Worm (Caenorhabditis elegans) whole organism, young adult: ENCODE measurements around the gene fbn-1.

Experiments
- B0019.2 ChIP-seq: fragments of 200-800 bp; sonication (Bioruptor generic); conservative IDR thresholded peaks from 2 replicates; pipeline ENCODE4 v1.3.6; 2022; ENCODE audit warnings: missing genetic modification reagents, missing genetic modification characterization, missing compliant biosample characterization
- B0035.1 ChIP-seq: sonication (generic microtip); optimal IDR thresholded peaks from 2 replicates; lab custom pipeline; 2016; ENCODE audit warnings: missing genetic modification characterization, mild to moderate bottlenecking, missing compliant biosample characterization, missing genotype, missing genetic modification reagents
- C17E4.6 ChIP-seq: fragments of 200-800 bp; sonication (Bioruptor generic); IDR thresholded peaks from 2 replicates; pipeline ENCODE4 v1.3.6; 2022; ENCODE audit warnings: missing genetic modification reagents, missing genetic modification characterization, missing compliant biosample characterization
- F22D6.2 ChIP-seq: sonication (generic microtip); optimal IDR thresholded peaks from 2 replicates; lab custom pipeline; 2016; ENCODE audit warnings: mild to moderate bottlenecking, missing genetic modification characterization, missing compliant biosample characterization
- F39B2.1 ChIP-seq: fragments of 200-800 bp; sonication (Bioruptor generic); IDR thresholded peaks from 2 replicates; pipeline ENCODE4 v1.3.6; 2022; ENCODE audit warnings: missing genetic modification reagents, missing genetic modification characterization, missing compliant biosample characterization
- Y53F4B.3 ChIP-seq: fragments of 200-800 bp; sonication (Bioruptor generic); IDR thresholded peaks from 2 replicates; pipeline ENCODE4 v1.3.6; 2022; ENCODE audit warnings: missing genetic modification reagents, missing genetic modification characterization, missing compliant biosample characterization
- Y56A3A.18 ChIP-seq: fragments of 200-800 bp; sonication (Bioruptor generic); IDR thresholded peaks from 2 replicates; pipeline ENCODE4 v1.3.6; 2022; ENCODE audit warnings: missing genetic modification reagents, missing genetic modification characterization, missing compliant biosample characterization
- Y67H2A.10 ChIP-seq: fragments of 200-800 bp; sonication (Bioruptor generic); conservative IDR thresholded peaks from 2 replicates; pipeline ENCODE4 v1.3.6; 2022; ENCODE audit warnings: missing genetic modification reagents, missing genetic modification characterization, missing compliant biosample characterization
- Y79H2A.3 ChIP-seq: fragments of 200-800 bp; sonication (Bioruptor generic); conservative IDR thresholded peaks from 2 replicates; pipeline ENCODE4 v1.3.6; 2022; ENCODE audit warnings: missing genetic modification reagents, missing genetic modification characterization, missing compliant biosample characterization
- Y95B8A.8 ChIP-seq: fragments of 200-800 bp; sonication (Bioruptor generic); IDR thresholded peaks from 2 replicates; pipeline ENCODE4 v1.3.6; 2022; ENCODE audit warnings: missing genetic modification reagents, missing genetic modification characterization, missing compliant biosample characterization
- ZK185.1 ChIP-seq: sonication (generic microtip); optimal IDR thresholded peaks from 2 replicates; lab custom pipeline; 2016; ENCODE audit warnings: mild to moderate bottlenecking, missing genetic modification characterization, missing compliant biosample characterization; ENCODE audit not compliant: poor library complexity, severe bottlenecking
- bed-2 ChIP-seq: fragments of 200-800 bp; sonication (Bioruptor generic); IDR thresholded peaks from 2 replicates; pipeline ENCODE4 v1.3.6; 2022; ENCODE audit warnings: missing genetic modification reagents, missing genetic modification characterization, missing compliant biosample characterization
- cebp-1 ChIP-seq, 2 experiments: fragments of 200-800 bp in 1 of 2; sonication (Bioruptor generic) in 1 of 2; sonication (generic microtip) in 1 of 2; IDR thresholded peaks in 1 of 2; optimal IDR thresholded peaks in 1 of 2; 2 replicates each; pipeline versions ENCODE4 v1.3.6 to Lab custom; 2017 to 2022; ENCODE audit warnings: missing compliant biosample characterization in 2 of 2, missing genetic modification characterization in 2 of 2, mild to moderate bottlenecking in 1 of 2, missing genetic modification reagents in 1 of 2, moderate library complexity in 1 of 2
- ceh-58 ChIP-seq: fragments of 200-800 bp; sonication (Bioruptor generic); IDR thresholded peaks from 2 replicates; pipeline ENCODE4 v1.3.6; 2022; ENCODE audit warnings: missing genetic modification characterization, missing compliant biosample characterization
- ceh-79 ChIP-seq: sonication (generic microtip); optimal IDR thresholded peaks from 2 replicates; lab custom pipeline; 2017; ENCODE audit warnings: mild to moderate bottlenecking, missing genetic modification characterization, missing compliant biosample characterization
- ceh-91 ChIP-seq: fragments of 200-800 bp; sonication (Bioruptor generic); IDR thresholded peaks from 2 replicates; pipeline ENCODE4 v1.3.6; 2022; ENCODE audit warnings: missing genetic modification reagents, missing genetic modification characterization, missing compliant biosample characterization
- chd-7 ChIP-seq: sonication (generic microtip); optimal IDR thresholded peaks from 2 replicates; lab custom pipeline; 2016; ENCODE audit warnings: mild to moderate bottlenecking, missing genetic modification characterization, moderate library complexity, missing compliant biosample characterization
- dpff-1 ChIP-seq: sonication (generic microtip); optimal IDR thresholded peaks from 2 replicates; lab custom pipeline; 2017; ENCODE audit warnings: mild to moderate bottlenecking, missing genetic modification characterization, missing compliant biosample characterization
- dpl-1 ChIP-seq: fragments of 150-350 bp; optimal IDR thresholded peaks from 2 replicates; lab custom pipeline; 2014; ENCODE audit warnings: missing biosample characterization, missing genetic modification reagents, missing genetic modification characterization
- egl-44 ChIP-seq: fragments of 200-800 bp; sonication (Bioruptor generic); IDR thresholded peaks from 2 replicates; pipeline ENCODE4 v1.3.6; 2022; ENCODE audit warnings: missing genetic modification reagents, missing genetic modification characterization, missing compliant biosample characterization
- ekl-4 ChIP-seq: fragments of 200-800 bp; sonication (Bioruptor generic); IDR thresholded peaks from 2 replicates; pipeline ENCODE4 v1.3.6; 2022; ENCODE audit warnings: missing genetic modification reagents, missing genetic modification characterization, missing compliant biosample characterization
- ets-4 ChIP-seq: fragments of 200-800 bp; sonication (Bioruptor generic); optimal IDR thresholded peaks from 2 replicates; lab custom pipeline; 2018; ENCODE audit warnings: mild to moderate bottlenecking, missing genetic modification characterization, missing compliant biosample characterization
- hsf-1 ChIP-seq: fragments of 200-800 bp; sonication (Bioruptor generic); IDR thresholded peaks from 2 replicates; pipeline ENCODE4 v1.3.6; 2022; ENCODE audit warnings: missing genetic modification reagents, missing genetic modification characterization, missing compliant biosample characterization
- lsy-27 ChIP-seq: sonication (generic microtip); optimal IDR thresholded peaks from 2 replicates; lab custom pipeline; 2017; ENCODE audit warnings: missing genetic modification characterization, mild to moderate bottlenecking, missing compliant biosample characterization, antibody characterized with exemption, missing genotype, borderline replicate concordance; ENCODE audit not compliant: insufficient read depth
- madf-10 ChIP-seq: sonication (generic microtip); optimal IDR thresholded peaks from 2 replicates; lab custom pipeline; 2016; ENCODE audit warnings: mild to moderate bottlenecking, missing genetic modification characterization, missing compliant biosample characterization
- madf-3 ChIP-seq: fragments of 200-800 bp; sonication (Bioruptor generic); IDR thresholded peaks from 2 replicates; pipeline ENCODE4 v1.3.6; 2022; ENCODE audit warnings: missing genetic modification reagents, missing genetic modification characterization, missing compliant biosample characterization
- mes-4 ChIP-seq: sonication (generic microtip); optimal IDR thresholded peaks from 2 replicates; lab custom pipeline; 2016; ENCODE audit warnings: missing genotype, missing genetic modification characterization, missing compliant biosample characterization
- rcor-1 ChIP-seq: fragments of 200-800 bp; sonication (Bioruptor generic); IDR thresholded peaks from 2 replicates; pipeline ENCODE4 v1.3.6; 2022; ENCODE audit warnings: missing genetic modification reagents, missing genetic modification characterization, missing compliant biosample characterization
- rec-8 ChIP-seq, 2 experiments: sonication (generic microtip); optimal IDR thresholded peaks; 2 replicates each; lab custom pipeline; 2016; ENCODE audit warnings: mild to moderate bottlenecking in 2 of 2, missing genetic modification characterization in 2 of 2, missing genetic modification reagents in 2 of 2, missing genotype in 2 of 2, missing biosample characterization in 1 of 2, missing compliant biosample characterization in 1 of 2, moderate library complexity in 1 of 2
- sdz-38 ChIP-seq: sonication (generic microtip); optimal IDR thresholded peaks from 2 replicates; lab custom pipeline; 2016; ENCODE audit warnings: missing genotype, missing genetic modification characterization, missing compliant biosample characterization
- snpc-1.3 ChIP-seq: sonication (generic microtip); optimal IDR thresholded peaks from 2 replicates; lab custom pipeline; 2017; ENCODE audit warnings: missing genetic modification characterization, mild to moderate bottlenecking, missing compliant biosample characterization, antibody characterized with exemption, moderate library complexity, missing genotype, missing genetic modification reagents; ENCODE audit not compliant: insufficient read depth
- snpc-3.4 ChIP-seq: sonication (generic microtip); optimal IDR thresholded peaks from 2 replicates; lab custom pipeline; 2017; ENCODE audit warnings: missing genetic modification characterization, mild to moderate bottlenecking, missing compliant biosample characterization, antibody characterized with exemption, moderate library complexity, missing genotype, missing genetic modification reagents
- sptf-2 ChIP-seq: fragments of 200-800 bp; sonication (Bioruptor generic); optimal IDR thresholded peaks from 2 replicates; lab custom pipeline; 2018; ENCODE audit warnings: mild to moderate bottlenecking, missing genetic modification characterization, missing compliant biosample characterization
- tbp1 ChIP-seq: fragments of 200-800 bp; sonication (Bioruptor generic); optimal IDR thresholded peaks from 2 replicates; lab custom pipeline; 2018; ENCODE audit warnings: mild to moderate bottlenecking, missing genetic modification characterization, missing compliant biosample characterization
- tbx-9 ChIP-seq: sonication (generic microtip); optimal IDR thresholded peaks from 2 replicates; lab custom pipeline; 2016; ENCODE audit warnings: borderline replicate concordance, missing genetic modification characterization, inconsistent platforms, missing compliant biosample characterization
- tlf-1 ChIP-seq: fragments of 200-800 bp; sonication (Bioruptor generic); optimal IDR thresholded peaks from 2 replicates; lab custom pipeline; 2018; ENCODE audit warnings: mild to moderate bottlenecking, missing genetic modification characterization, missing compliant biosample characterization
- zfh-2 ChIP-seq: fragments of 200-800 bp; sonication (Bioruptor generic); conservative IDR thresholded peaks from 2 replicates; pipeline ENCODE4 v1.3.6; 2022; ENCODE audit warnings: missing genetic modification reagents, missing genetic modification characterization, missing compliant biosample characterization
- zim-3 ChIP-seq: sonication (generic microtip); optimal IDR thresholded peaks from 2 replicates; lab custom pipeline; 2017; ENCODE audit warnings: mild to moderate bottlenecking, missing genetic modification characterization, moderate library complexity, missing compliant biosample characterization
- ztf-18 ChIP-seq: sonication (generic microtip); optimal IDR thresholded peaks from 2 replicates; lab custom pipeline; 2016; ENCODE audit warnings: missing genotype, mild to moderate bottlenecking, missing genetic modification characterization, missing compliant biosample characterization
- ztf-25 ChIP-seq: fragments of 200-800 bp; sonication (Bioruptor generic); IDR thresholded peaks from 2 replicates; pipeline ENCODE4 v1.3.6; 2022; ENCODE audit warnings: missing genetic modification reagents, missing genetic modification characterization, missing compliant biosample characterization
- ztf-26 ChIP-seq: sonication (generic microtip); optimal IDR thresholded peaks from 2 replicates; lab custom pipeline; 2017; ENCODE audit warnings: missing genetic modification characterization, missing compliant biosample characterization
- ztf-28 ChIP-seq: fragments of 200-800 bp; sonication (Bioruptor generic); IDR thresholded peaks from 2 replicates; pipeline ENCODE4 v1.3.6; 2022; ENCODE audit warnings: missing genetic modification reagents, missing genetic modification characterization, missing compliant biosample characterization
- ztf-6 ChIP-seq: fragments of 200-800 bp; sonication (Bioruptor generic); IDR thresholded peaks from 2 replicates; pipeline ENCODE4 v1.3.6; 2022; ENCODE audit warnings: missing genetic modification reagents, missing genetic modification characterization, missing compliant biosample characterization

Gene fbn-1

DNA sequence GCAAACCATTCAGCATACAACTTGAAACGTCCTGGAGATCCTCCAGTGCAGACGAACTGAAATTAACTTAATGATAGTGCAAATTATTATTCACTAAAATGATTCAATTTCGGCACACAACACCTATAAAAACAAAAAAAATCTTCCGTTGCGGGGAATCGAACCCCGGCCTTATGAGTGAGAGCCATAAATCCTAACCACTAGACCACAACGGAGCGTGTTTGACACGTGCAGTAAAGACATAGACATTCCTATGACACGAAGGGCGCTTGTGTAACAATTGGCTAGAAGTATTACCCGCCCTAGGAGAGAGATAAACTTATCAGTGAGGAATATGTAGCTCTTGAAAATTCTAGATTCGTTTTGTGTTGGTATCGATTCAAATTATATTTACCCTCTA, 16.8 kb downstream of the fbn-1 start (continued):
- TF ChIP-seq tbp1 (peak; percentile 92), F22D6.2 (no peak), ztf-18 (peak; percentile 56), rec-8 (tag; optimal IDR thresholded peaks at IDR 0.05; lab: Kevin White, UChicago) (peak in 1 of 2 experiments; percentile 30)

- TF ChIP-seq madf-10 (no peak), chd-7 (no peak), madf-3 (no peak), ceh-58 (GFP tag; lab: Robert Waterston, UW) (no peak), tbx-9 (no peak), ztf-6 (GFP tag; lab: Robert Waterston, UW) (no peak), sdz-38 (no peak), zfh-2 (no peak), ceh-91 (GFP tag; lab: Robert Waterston, UW) (no peak), bed-2 (GFP tag; lab: Robert Waterston, UW) (no peak), mes-4 (tag; lab: Kevin White, UChicago) (no peak), ztf-28 (no peak), B0035.1 (tag; lab: Kevin White, UChicago) (no peak), Y67H2A.10 (GFP tag; lab: Robert Waterston, UW) (no peak)
These were observed 17.9 kb downstream of the fbn-1 start, which contains the start of gene upp-1 for ce11 chrIII:7643084-7643483. Gene upp-1, minus strand, starts transcription at chrIII:7643101.

DNA sequence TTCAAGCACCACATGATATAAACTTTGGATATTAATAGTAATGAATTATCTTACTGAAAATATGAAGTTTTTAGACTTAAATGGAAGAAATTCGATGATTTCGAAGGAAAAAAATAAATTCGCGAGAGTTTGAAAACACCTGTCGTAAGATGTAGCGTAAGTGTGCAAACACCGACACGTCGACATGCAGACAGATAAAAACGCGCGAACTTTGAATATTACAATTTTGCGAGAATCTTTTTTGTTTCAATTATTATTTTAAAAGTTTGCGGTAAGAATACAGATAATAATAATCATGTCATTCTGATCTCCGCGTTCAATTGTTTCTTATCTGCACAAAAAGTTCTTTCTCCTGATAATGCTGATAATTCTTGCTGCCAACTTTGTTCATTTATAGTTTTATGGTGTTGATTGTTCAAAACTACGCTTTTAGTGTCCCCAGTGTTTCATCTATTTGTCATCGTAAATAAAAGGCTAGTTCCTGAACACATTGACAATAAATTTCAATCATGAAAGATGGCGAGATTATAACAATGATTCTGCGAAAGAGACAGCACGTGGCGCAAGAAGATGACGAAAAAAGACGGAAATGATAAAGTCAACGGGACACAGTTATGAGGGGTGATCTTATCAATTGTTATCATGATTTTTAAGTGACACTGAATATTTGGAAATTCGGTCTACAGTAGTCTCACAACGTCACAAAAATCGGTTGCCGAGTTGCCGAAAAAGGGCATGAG, 18.9 kb downstream of the fbn-1 start:
- TF ChIP-seq Y56A3A.18 (GFP tag; lab: Robert Waterston, UW): no peak
- no peak for TF ChIP-seq Y95B8A.8 (GFP tag; lab: Robert Waterston, UW)
- no peak for TF ChIP-seq C17E4.6
- no peak for TF ChIP-seq F39B2.1 (GFP tag; lab: Robert Waterston, UW)
- peak; percentile 0 for TF ChIP-seq madf-10
- TF ChIP-seq tbx-9: no peak
- no peak for TF ChIP-seq mes-4 (tag; lab: Kevin White, UChicago)
- TF ChIP-seq sptf-2: no peak
- no peak for TF ChIP-seq tlf-1
- TF ChIP-seq snpc-1.3 (tag; lab: Kevin White, UChicago): no peak
- no peak for TF ChIP-seq Y79H2A.3 (GFP tag; lab: Robert Waterston, UW)
- TF ChIP-seq ztf-26: peak; percentile 29
- no peak for TF ChIP-seq rcor-1 (GFP tag; lab: Robert Waterston, UW)
- TF ChIP-seq ztf-25 (GFP tag; lab: Robert Waterston, UW): no peak
- TF ChIP-seq tbp1: no peak
- TF ChIP-seq ztf-18: no peak
- no peak for TF ChIP-seq snpc-3.4 (tag; lab: Kevin White, UChicago)
- TF ChIP-seq zim-3 (tag; lab: Kevin White, UChicago): no peak
- TF ChIP-seq ZK185.1 (tag; lab: Kevin White, UChicago): peak; percentile 14
- TF ChIP-seq Y53F4B.3 (GFP tag; lab: Robert Waterston, UW): no peak
- TF ChIP-seq egl-44 (GFP tag; lab: Robert Waterston, UW): no peak
- TF ChIP-seq ceh-79 (tag; lab: Kevin White, UChicago): no peak
- peak; percentile 12 for TF ChIP-seq dpl-1 (GFP tag; lab: Kevin White, UChicago)
- TF ChIP-seq dpff-1 (tag; lab: Kevin White, UChicago): no peak
- no peak for TF ChIP-seq cebp-1 (GFP tag; IDR thresholded peaks at IDR 0.05; lab: Robert Waterston, UW)
- TF ChIP-seq cebp-1 (tag; optimal IDR thresholded peaks at IDR 0.05; lab: Kevin White, UChicago): no peak
- no peak for TF ChIP-seq ceh-91 (GFP tag; lab: Robert Waterston, UW)
- peak; percentile 81 for TF ChIP-seq ets-4 (GFP tag; lab: Kevin White, UChicago)
- TF ChIP-seq ekl-4 (GFP tag; lab: Robert Waterston, UW): no peak
- no peak for TF ChIP-seq chd-7
- no peak for TF ChIP-seq hsf-1 (GFP tag; lab: Robert Waterston, UW)
- TF ChIP-seq lsy-27 (tag; lab: Kevin White, UChicago): no peak
- TF ChIP-seq B0019.2 (GFP tag; lab: Robert Waterston, UW): no peak
